Worm (Caenorhabditis elegans) whole organism, L4/young adult: ENCODE measurements around the gene slc-28.1.
"Not testable (repeated sequence)": the region's sequence is repeated elsewhere in the genome, so short reads cannot be mapped to it uniquely, and the experiment has no call there.

Source experiments
- W03F9.2 ChIP-seq: fragments of 150-350 bp; optimal IDR thresholded peaks from 2 replicates; lab custom pipeline; 2014; ENCODE audit warnings: missing biosample characterization, missing genetic modification characterization
- dao-5 ChIP-seq: sonication (generic microtip); optimal IDR thresholded peaks from 2 replicates; lab custom pipeline; 2016; ENCODE audit warnings: missing genotype, missing genetic modification characterization, moderate library complexity, missing compliant biosample characterization
- him-1 ChIP-seq: sonication (generic microtip); optimal IDR thresholded peaks from 2 replicates; lab custom pipeline; 2016; ENCODE audit warnings: missing genotype, missing genetic modification reagents, missing genetic modification characterization, missing compliant biosample characterization

slc-28.1 gene

ce11 chrV:3502038-3502437 is 38.4 kb downstream of the slc-28.1 start, which contains the start of the genes C07G3.8 and C07G3.10:
Gene C07G3.8 (minus strand): TSS chrV:3502138.
Gene C07G3.10 (plus strand): TSS chrV:3502307.
- TF ChIP-seq W03F9.2 (tag; lab: Kevin White, UChicago), result no peak
- no peak for TF ChIP-seq him-1 (tag; lab: Kevin White, UChicago)
- TF ChIP-seq dao-5 (tag; lab: Kevin White, UChicago), result no peak

- TF ChIP-seq him-1 (tag; lab: Kevin White, UChicago) (no peak), dao-5 (tag; lab: Kevin White, UChicago) (no peak), W03F9.2 (tag; lab: Kevin White, UChicago) (no peak)
Measured at ce11 chrV:3505745-3506144, 42.1 kb downstream of the slc-28.1 start.

ce11 chrV:3506252-3506651 is 42.6 kb downstream of the slc-28.1 start, which contains the start of gene ugt-64:
Gene ugt-64 (minus strand): TSS chrV:3506352.
- not testable (repeated sequence) for TF ChIP-seq him-1, W03F9.2, dao-5 (tag; lab: Kevin White, UChicago)

ce11 chrV:3507691-3508090 is 44.1 kb downstream of the slc-28.1 start, which contains the start of gene str-225:
Gene str-225 (plus strand): TSS chrV:3507822.
- TF ChIP-seq dao-5 (tag; lab: Kevin White, UChicago) (no peak), him-1 (tag; lab: Kevin White, UChicago) (no peak), W03F9.2 (tag; lab: Kevin White, UChicago) (no peak)

- TF ChIP-seq him-1 (tag; lab: Kevin White, UChicago), result no peak
- no peak for TF ChIP-seq dao-5 (tag; lab: Kevin White, UChicago)
- no peak for TF ChIP-seq W03F9.2 (tag; lab: Kevin White, UChicago)
Measured at ce11 chrV:3509878-3510277, 46.3 kb downstream of the slc-28.1 start, which contains the start of gene str-228. Gene str-228 (plus strand): TSS chrV:3510178.

ce11 chrV:3512381-3512780 is 48.8 kb downstream of the slc-28.1 start, which contains the start of gene str-226:
Gene str-226 (plus strand): TSS chrV:3512681.
- no peak for TF ChIP-seq W03F9.2 (tag; lab: Kevin White, UChicago)
- no peak for TF ChIP-seq dao-5 (tag; lab: Kevin White, UChicago)
